Fruit fly (Drosophila melanogaster): ENCODE results near the gene Smvt.

Smvt gene

DNA sequence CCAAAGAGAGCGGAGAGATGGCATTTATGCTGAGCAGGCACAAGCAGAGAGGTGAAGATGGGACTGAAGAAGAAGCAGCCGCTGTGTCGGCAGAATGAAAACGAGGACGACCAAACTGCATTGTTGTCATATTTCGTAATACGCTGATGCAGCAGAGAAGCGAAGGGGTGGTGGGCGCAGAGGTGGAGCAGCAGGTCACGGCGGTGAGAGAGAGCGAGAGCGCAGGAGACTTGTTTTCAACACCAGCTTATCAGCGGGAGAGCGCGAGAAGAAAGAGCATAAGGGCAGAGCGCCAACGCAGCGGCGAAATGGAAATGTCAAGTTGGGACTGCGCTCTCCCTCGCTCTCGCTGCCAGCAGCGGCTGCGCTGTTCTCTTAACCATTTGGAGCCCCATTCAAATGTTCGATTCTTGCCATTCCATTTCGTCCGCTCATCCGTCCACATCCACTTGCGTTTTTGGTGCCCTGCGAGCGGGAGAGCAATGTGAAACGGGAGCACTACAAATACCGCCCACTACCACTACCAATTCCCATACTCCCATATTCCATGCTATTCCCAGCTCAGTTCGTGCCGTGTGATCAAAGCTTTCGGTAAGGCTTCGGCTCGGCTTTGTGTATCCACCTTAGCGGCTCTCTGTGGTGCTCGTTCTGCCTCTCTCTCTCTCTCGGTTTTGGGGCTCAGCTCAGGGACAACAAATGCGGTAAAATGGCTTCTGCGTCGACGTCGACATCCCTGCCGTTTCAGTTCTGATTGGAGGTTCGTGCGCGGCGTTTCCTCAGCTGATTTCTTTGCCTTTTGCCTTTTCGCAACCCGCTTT lies 47.9 kb downstream of the Smvt start, which contains the start of gene ttk:
TSS of gene ttk (plus strand) at position 562 of the 818 bp plus-strand sequence.
- TF ChIP-seq br (GFP tag; optimal IDR thresholded peaks at IDR 0.05) (peak; percentile 11), Sp1 (GFP tag; optimal IDR thresholded peaks at IDR 0.05) (peak; percentile 5), Vsx2 (GFP tag; optimal IDR thresholded peaks at IDR 0.05; ENCODE audit: partially characterized antibody) (peak; percentile 83), usp (GFP tag; optimal IDR thresholded peaks at IDR 0.05) (no peak), psq (GFP tag; optimal IDR thresholded peaks at IDR 0.05) (peak; percentile 58), tai (GFP tag; optimal IDR thresholded peaks at IDR 0.05) (no peak), Jra (GFP tag; optimal IDR thresholded peaks at IDR 0.05) (peak; percentile 34), ey (GFP tag; optimal IDR thresholded peaks at IDR 0.05) (no peak), dl (GFP tag; optimal IDR thresholded peaks at IDR 0.05; ENCODE audit: insufficient read depth in 1 of 2, partially characterized antibody in 2 of 2) (peak; percentile 89 to 96), CG9705 (GFP tag; optimal IDR thresholded peaks at IDR 0.05) (no peak), sage (GFP tag; optimal IDR thresholded peaks at IDR 0.05) (no peak), HLH106 (tag; optimal IDR thresholded peaks at IDR 0.05) (peak; percentile 4), Dif (GFP tag; optimal IDR thresholded peaks at IDR 0.05; ENCODE audit: partially characterized antibody) (peak; percentile 92), Rel (GFP tag; optimal IDR thresholded peaks at IDR 0.05) (peak; percentile 8), Rel (tag; optimal IDR thresholded peaks at IDR 0.05) (no peak), fru (GFP tag; optimal IDR thresholded peaks at IDR 0.05) (peak; percentile 63), N (GFP tag; optimal IDR thresholded peaks at IDR 0.05) (no peak), Hr83 (GFP tag; optimal IDR thresholded peaks at IDR 0.05; ENCODE audit: poor library complexity, severe bottlenecking) (peak; percentile 25), rgr (GFP tag; optimal IDR thresholded peaks at IDR 0.05) (peak; percentile 16), OdsH (GFP tag; optimal IDR thresholded peaks at IDR 0.05) (no peak), Myc (optimal IDR thresholded peaks at IDR 0.05) (no peak), Abd-B (GFP tag; optimal IDR thresholded peaks at IDR 0.05) (no peak), h (GFP tag; optimal IDR thresholded peaks at IDR 0.05) (peak; percentile 64), brk (GFP tag; optimal IDR thresholded peaks at IDR 0.05) (no peak), CrebA (GFP tag; optimal IDR thresholded peaks at IDR 0.05; ENCODE audit: borderline replicate concordance) (peak; percentile 65), dsf (GFP tag; optimal IDR thresholded peaks at IDR 0.05; ENCODE audit: borderline replicate concordance) (no peak), foxo (GFP tag; optimal IDR thresholded peaks at IDR 0.05) (peak in 1 of 2 experiments; percentile 46), pan (optimal IDR thresholded peaks at IDR 0.05) (no peak)

DNA sequence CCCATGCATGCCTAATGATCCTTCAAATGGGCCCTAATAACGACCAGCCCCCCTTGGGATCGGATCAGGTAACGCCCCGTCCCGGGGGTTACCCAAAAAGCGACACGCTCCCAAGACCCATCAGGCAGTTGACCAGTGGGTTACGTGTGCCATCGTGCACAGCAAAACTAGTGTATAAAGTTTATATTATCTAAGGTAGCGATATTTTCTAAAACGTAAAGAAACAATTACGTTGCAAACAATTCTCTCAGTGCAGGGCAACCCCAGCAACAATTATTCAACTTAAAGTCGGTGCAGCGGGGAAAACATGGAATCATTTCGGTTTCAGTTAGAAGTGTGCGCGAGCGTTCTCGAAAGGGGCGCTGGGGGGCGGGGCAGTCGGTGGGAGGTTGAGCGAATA lies 48.8 kb downstream of the Smvt start:
- TF ChIP-seq Hnf4 (GFP tag; optimal IDR thresholded peaks at IDR 0.05) (no peak), woc (GFP tag; optimal IDR thresholded peaks at IDR 0.05) (no peak), Rel (GFP tag; optimal IDR thresholded peaks at IDR 0.05) (no peak), Rel (tag; optimal IDR thresholded peaks at IDR 0.05) (peak; percentile 22)

DNA sequence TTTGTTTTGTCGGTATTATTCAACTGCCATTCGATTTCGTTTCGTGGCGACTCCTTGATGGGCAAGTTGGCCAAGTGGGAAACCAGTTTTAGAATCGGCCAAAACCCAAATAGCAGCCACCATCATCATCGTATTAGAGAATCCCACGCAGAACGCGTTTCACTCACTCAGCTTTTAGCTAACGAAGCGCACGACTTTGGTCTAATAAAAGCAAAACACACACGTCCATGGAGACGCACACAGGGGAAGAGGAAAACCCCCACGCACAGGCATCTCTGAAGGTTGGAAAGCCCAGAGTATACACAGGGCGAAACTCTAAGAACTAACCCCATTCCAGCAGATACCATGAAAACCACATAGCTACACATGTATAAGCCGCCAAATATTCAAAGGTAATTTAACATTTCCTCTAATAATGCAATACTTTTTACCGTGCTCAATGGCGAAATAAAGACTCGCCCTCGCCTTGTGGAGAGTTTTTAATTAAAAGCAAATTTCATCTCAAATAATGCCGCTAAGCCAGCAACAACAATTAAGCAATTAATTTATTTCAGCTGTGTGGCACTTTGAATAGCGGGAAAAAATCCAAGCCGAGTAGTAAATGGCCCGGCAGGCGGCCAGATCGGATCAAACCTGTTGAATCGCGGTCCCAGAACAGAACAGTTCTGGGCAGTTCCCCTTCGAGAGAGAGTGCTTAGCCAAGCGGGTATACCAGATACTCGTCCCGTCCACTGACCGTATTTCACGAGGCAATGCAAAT lies 49.9 kb downstream of the Smvt start:
- TF ChIP-seq brk (GFP tag; optimal IDR thresholded peaks at IDR 0.05): no peak
- TF ChIP-seq Dfd (GFP tag; optimal IDR thresholded peaks at IDR 0.05): no peak
- no peak for TF ChIP-seq sage (GFP tag; optimal IDR thresholded peaks at IDR 0.05)

DNA sequence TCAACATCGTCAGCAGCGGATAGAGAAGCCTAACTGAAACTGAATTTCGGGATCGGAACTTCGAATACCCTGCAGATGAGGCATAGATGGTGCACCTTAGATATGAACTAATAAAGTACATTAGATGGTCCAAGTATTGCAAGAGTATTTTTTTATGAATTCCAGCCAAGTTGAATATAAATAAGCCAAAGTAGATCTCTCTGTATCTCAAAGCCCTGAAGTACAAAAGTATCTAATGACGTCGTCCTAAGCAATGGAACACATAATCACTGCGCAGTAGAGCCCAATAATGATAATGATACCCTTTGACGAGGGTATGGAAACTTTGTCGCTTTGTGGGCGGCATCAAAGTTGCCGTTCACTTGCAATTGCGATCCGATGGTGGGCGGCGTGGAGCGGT lies 51.6 kb downstream of the Smvt start:
- TF ChIP-seq N (GFP tag; optimal IDR thresholded peaks at IDR 0.05) (no peak), br (GFP tag; optimal IDR thresholded peaks at IDR 0.05) (no peak), rgr (GFP tag; optimal IDR thresholded peaks at IDR 0.05) (no peak), Sp1 (GFP tag; optimal IDR thresholded peaks at IDR 0.05) (no peak), sage (GFP tag; optimal IDR thresholded peaks at IDR 0.05) (no peak), dsf (GFP tag; optimal IDR thresholded peaks at IDR 0.05; ENCODE audit: borderline replicate concordance) (no peak), Mio (GFP tag; optimal IDR thresholded peaks at IDR 0.05) (no peak), Dif (GFP tag; optimal IDR thresholded peaks at IDR 0.05; ENCODE audit: partially characterized antibody) (no peak), sv (GFP tag; optimal IDR thresholded peaks at IDR 0.05) (no peak), jim (GFP tag; optimal IDR thresholded peaks at IDR 0.05) (no peak), h (GFP tag; optimal IDR thresholded peaks at IDR 0.05) (no peak), HLH106 (tag; optimal IDR thresholded peaks at IDR 0.05) (no peak), CG9705 (GFP tag; optimal IDR thresholded peaks at IDR 0.05) (no peak)

Measured in whole organism, wandering third instar larva.